Worm (Caenorhabditis elegans) whole organism, L1 larva: ENCODE data around the gene F20D6.15.

Experiments used
- C04F5.9 ChIP-seq: sonication (generic microtip); optimal IDR thresholded peaks from 2 replicates; lab custom pipeline; 2016; ENCODE audit warnings: missing genetic modification characterization, missing compliant biosample characterization
- F16B12.6 ChIP-seq: fragments of 150-350 bp; optimal IDR thresholded peaks from 2 replicates; lab custom pipeline; 2014; ENCODE audit warnings: missing biosample characterization, missing genetic modification characterization
- aly-2 ChIP-seq: fragments of 150-350 bp; optimal IDR thresholded peaks from 2 replicates; lab custom pipeline; 2014; ENCODE audit warnings: missing biosample characterization, missing genetic modification characterization
- ama-1 ChIP-seq: fragments of 150-350 bp; optimal IDR thresholded peaks from 2 replicates; lab custom pipeline; 2014
- blmp-1 ChIP-seq: fragments of 150-350 bp; optimal IDR thresholded peaks from 2 replicates; lab custom pipeline; 2014; ENCODE audit warnings: missing biosample characterization, missing genetic modification characterization
- ceh-63 ChIP-seq: fragments of 200-800 bp; sonication (Bioruptor generic); optimal IDR thresholded peaks from 2 replicates; lab custom pipeline; 2018; ENCODE audit warnings: mild to moderate bottlenecking, missing genetic modification characterization, missing compliant biosample characterization
- ceh-8 ChIP-seq: fragments of 200-800 bp; sonication (Bioruptor generic); optimal IDR thresholded peaks from 2 replicates; lab custom pipeline; 2018; ENCODE audit warnings: mild to moderate bottlenecking, missing genetic modification characterization, moderate library complexity, missing compliant biosample characterization
- ceh-88 ChIP-seq: fragments of 200-800 bp; sonication (Bioruptor generic); IDR thresholded peaks from 2 replicates; pipeline ENCODE4 v1.3.6; 2022; ENCODE audit warnings: missing genetic modification characterization, missing compliant biosample characterization
- ceh-90 ChIP-seq: sonication (generic microtip); optimal IDR thresholded peaks from 2 replicates; lab custom pipeline; 2016; ENCODE audit warnings: missing genetic modification characterization, missing compliant biosample characterization
- dpl-1 ChIP-seq, 3 experiments: fragments of 150-350 bp in 2 of 3; sonication (generic microtip) in 1 of 3; optimal IDR thresholded peaks; 2 replicates each; lab custom pipeline; 2014 to 2017; ENCODE audit warnings: missing biosample characterization in 3 of 3, missing genetic modification characterization in 3 of 3, missing genetic modification reagents in 3 of 3
- dsc-1 ChIP-seq: sonication (generic microtip); optimal IDR thresholded peaks from 2 replicates; lab custom pipeline; 2016; ENCODE audit warnings: mild to moderate bottlenecking, missing genetic modification characterization, missing compliant biosample characterization
- efl-1 ChIP-seq, 4 experiments: fragments of 150-350 bp; optimal IDR thresholded peaks in 3 of 4; peaks in 1 of 4; 1 replicate in 1 of 4; 2 replicates in 3 of 4; lab custom pipeline; 2014; ENCODE audit warnings: missing biosample characterization in 2 of 4, missing genetic modification characterization in 2 of 4, missing genetic modification reagents in 2 of 4
- efl-3 ChIP-seq: fragments of 200-800 bp; sonication (Bioruptor generic); optimal IDR thresholded peaks from 2 replicates; lab custom pipeline; 2018; ENCODE audit warnings: mild to moderate bottlenecking, missing genetic modification characterization, missing compliant biosample characterization
- egl-27 ChIP-seq, 2 experiments: fragments of 150-350 bp in 1 of 2; sonication (generic microtip); optimal IDR thresholded peaks; 3 replicates each; lab custom pipeline; 2017 to 2018; ENCODE audit warnings: missing biosample characterization in 2 of 2, missing genetic modification characterization in 2 of 2, missing genetic modification reagents in 2 of 2
- elt-3 ChIP-seq, 6 experiments: fragments of 150-350 bp in 1 of 6; sonication (generic microtip); optimal IDR thresholded peaks; 2 replicates each; lab custom pipeline; 2017 to 2018; ENCODE audit warnings: missing biosample characterization in 6 of 6, missing genetic modification characterization in 6 of 6, inconsistent platforms in 1 of 6
- fkh-10 ChIP-seq: sonication (generic microtip); optimal IDR thresholded peaks from 2 replicates; lab custom pipeline; 2017; ENCODE audit warnings: missing biosample characterization, missing genetic modification reagents, missing genetic modification characterization
- fkh-4 ChIP-seq: sonication (generic microtip); optimal IDR thresholded peaks from 2 replicates; lab custom pipeline; 2016; ENCODE audit warnings: missing compliant biosample characterization, missing genetic modification characterization, borderline replicate concordance
- hlh-17 ChIP-seq: fragments of 200-800 bp; sonication (Bioruptor generic); optimal IDR thresholded peaks from 2 replicates; lab custom pipeline; 2018; ENCODE audit warnings: missing genetic modification characterization, mild to moderate bottlenecking, missing compliant biosample characterization, moderate library complexity, borderline replicate concordance
- hlh-4 ChIP-seq: sonication (generic microtip); optimal IDR thresholded peaks from 2 replicates; lab custom pipeline; 2016; ENCODE audit warnings: mild to moderate bottlenecking, missing genetic modification characterization, missing compliant biosample characterization
- irx-1 ChIP-seq: sonication (generic microtip); optimal IDR thresholded peaks from 2 replicates; lab custom pipeline; 2016; ENCODE audit warnings: missing genetic modification characterization, missing compliant biosample characterization
- lin-13 ChIP-seq: fragments of 150-350 bp; optimal IDR thresholded peaks from 2 replicates; lab custom pipeline; 2014; ENCODE audit warnings: missing biosample characterization, missing genetic modification reagents, missing genetic modification characterization
- lin-35 ChIP-seq, 2 experiments: fragments of 150-350 bp; optimal IDR thresholded peaks; 2 replicates each; lab custom pipeline; 2014; ENCODE audit warnings: missing biosample characterization in 2 of 2, missing genetic modification characterization in 2 of 2, missing genetic modification reagents in 2 of 2
- lir-3 ChIP-seq: sonication (generic microtip); optimal IDR thresholded peaks from 2 replicates; lab custom pipeline; 2016; ENCODE audit warnings: mild to moderate bottlenecking, missing genetic modification characterization, moderate library complexity, missing compliant biosample characterization; ENCODE audit not compliant: poor library complexity
- lsy-2 ChIP-seq, 2 experiments: fragments of 150-350 bp; optimal IDR thresholded peaks; 2 replicates each; lab custom pipeline; 2014; ENCODE audit warnings: missing biosample characterization in 2 of 2, missing genetic modification characterization in 2 of 2
- nhr-19 ChIP-seq: fragments of 200-800 bp; sonication (Bioruptor generic); conservative IDR thresholded peaks from 2 replicates; pipeline ENCODE4 v1.3.6; 2022; ENCODE audit warnings: missing genetic modification characterization, missing compliant biosample characterization
- nhr-237 ChIP-seq: fragments of 150-350 bp; optimal IDR thresholded peaks from 2 replicates; lab custom pipeline; 2014; ENCODE audit warnings: missing biosample characterization, missing genetic modification characterization
- nhr-47 ChIP-seq: sonication (generic microtip); optimal IDR thresholded peaks from 2 replicates; lab custom pipeline; 2016; ENCODE audit warnings: mild to moderate bottlenecking, missing genetic modification characterization, moderate library complexity, missing compliant biosample characterization
- nhr-71 ChIP-seq: sonication (generic microtip); optimal IDR thresholded peaks from 2 replicates; lab custom pipeline; 2016; ENCODE audit warnings: mild to moderate bottlenecking, missing genetic modification characterization, moderate library complexity, missing compliant biosample characterization
- nhr-76 ChIP-seq: sonication (generic microtip); optimal IDR thresholded peaks from 2 replicates; lab custom pipeline; 2017; ENCODE audit warnings: missing biosample characterization, missing genetic modification characterization
- nhr-77 ChIP-seq: fragments of 150-350 bp; optimal IDR thresholded peaks from 2 replicates; lab custom pipeline; 2014; ENCODE audit warnings: missing biosample characterization, missing genetic modification characterization
- pag-3 ChIP-seq: sonication (generic microtip); optimal IDR thresholded peaks from 2 replicates; lab custom pipeline; 2017; ENCODE audit warnings: missing genetic modification characterization, mild to moderate bottlenecking, missing compliant biosample characterization, antibody characterized with exemption, borderline replicate concordance; ENCODE audit not compliant: insufficient read depth
- pqm-1 ChIP-seq: sonication (generic microtip); optimal IDR thresholded peaks from 3 replicates; lab custom pipeline; 2017; ENCODE audit warnings: missing biosample characterization, missing genetic modification characterization
- rnt-1 ChIP-seq: sonication (generic microtip); optimal IDR thresholded peaks from 2 replicates; lab custom pipeline; 2016; ENCODE audit warnings: mild to moderate bottlenecking, missing genetic modification characterization, moderate library complexity, missing compliant biosample characterization
- snpc-4 ChIP-seq: fragments of 150-350 bp; optimal IDR thresholded peaks from 2 replicates; lab custom pipeline; 2014; ENCODE audit warnings: missing biosample characterization, missing genetic modification characterization
- snu-23 ChIP-seq: sonication (generic microtip); optimal IDR thresholded peaks from 2 replicates; lab custom pipeline; 2016; ENCODE audit warnings: missing genetic modification characterization, missing compliant biosample characterization
- sptf-1 ChIP-seq: fragments of 150-350 bp; optimal IDR thresholded peaks from 2 replicates; lab custom pipeline; 2014; ENCODE audit warnings: missing biosample characterization, missing genetic modification characterization
- swsn-7 ChIP-seq: sonication (generic microtip); optimal IDR thresholded peaks from 2 replicates; lab custom pipeline; 2016; ENCODE audit warnings: missing genetic modification characterization, missing compliant biosample characterization
- tbx-2 ChIP-seq: sonication (generic microtip); optimal IDR thresholded peaks from 2 replicates; lab custom pipeline; 2016; ENCODE audit warnings: missing genetic modification characterization, missing compliant biosample characterization
- tlp-1 ChIP-seq: fragments of 150-350 bp; optimal IDR thresholded peaks from 2 replicates; lab custom pipeline; 2014; ENCODE audit warnings: missing biosample characterization, missing genetic modification characterization
- unc-130 ChIP-seq: fragments of 150-350 bp; optimal IDR thresholded peaks from 2 replicates; lab custom pipeline; 2017; ENCODE audit warnings: missing biosample characterization, missing genetic modification characterization, inconsistent platforms
- xbp-1 ChIP-seq: sonication (generic microtip); optimal IDR thresholded peaks from 2 replicates; lab custom pipeline; 2016; ENCODE audit warnings: missing genetic modification characterization, missing compliant biosample characterization
- zip-4 ChIP-seq: fragments of 200-800 bp; sonication (Bioruptor generic); optimal IDR thresholded peaks from 2 replicates; lab custom pipeline; 2018; ENCODE audit warnings: mild to moderate bottlenecking, missing genetic modification characterization, moderate library complexity, missing compliant biosample characterization
- ztf-11 ChIP-seq, 2 experiments: sonication (generic microtip); optimal IDR thresholded peaks; 2 replicates each; lab custom pipeline; 2016 to 2017; ENCODE audit warnings: missing genetic modification characterization in 2 of 2, missing biosample characterization in 1 of 2, missing compliant biosample characterization in 1 of 2

The F20D6.15 gene

ce11 chrV:8235331-8235730, 47.1 kb upstream of the F20D6.15 start (continued):
- no peak for TF ChIP-seq unc-130 (tag; lab: Kevin White, UChicago)
- TF ChIP-seq lir-3 (tag; lab: Kevin White, UChicago): no peak
- TF ChIP-seq elt-3 (tag; optimal IDR thresholded peaks at IDR 0.05; lab: Kevin White, UChicago): peak in 3 of 6 experiments; percentile 0 to 42 (median 20)
- TF ChIP-seq nhr-47 (tag; lab: Kevin White, UChicago): peak; percentile 24
- no peak for TF ChIP-seq ceh-63 (GFP tag; lab: Kevin White, UChicago)
- no peak for TF ChIP-seq F16B12.6 (tag; lab: Kevin White, UChicago)
- TF ChIP-seq ceh-8 (GFP tag; lab: Kevin White, UChicago): no peak
- peak; percentile 49 for TF ChIP-seq nhr-71 (tag; lab: Kevin White, UChicago)
- TF ChIP-seq sptf-1 (tag; lab: Kevin White, UChicago): no peak
- TF ChIP-seq ztf-11 (tag; optimal IDR thresholded peaks at IDR 0.05; lab: Kevin White, UChicago): no peak
- TF ChIP-seq C04F5.9: no peak
- no peak for TF ChIP-seq tlp-1 (tag; lab: Kevin White, UChicago)
- TF ChIP-seq blmp-1 (tag; lab: Kevin White, UChicago): peak; percentile 38
- TF ChIP-seq ceh-88 (GFP tag; lab: Robert Waterston, UW): no peak
- peak; percentile 63 for TF ChIP-seq snu-23 (GFP tag; lab: Kevin White, UChicago)
- no peak for TF ChIP-seq hlh-4 (tag; lab: Kevin White, UChicago)
- TF ChIP-seq zip-4 (GFP tag; lab: Kevin White, UChicago): no peak
- peak in 2 of 3 experiments; percentile 24 to 40 for TF ChIP-seq dpl-1 (GFP tag; optimal IDR thresholded peaks at IDR 0.05; lab: Kevin White, UChicago)
- no peak for TF ChIP-seq egl-27 (tag; optimal IDR thresholded peaks at IDR 0.05; lab: Kevin White, UChicago)
- no peak for TF ChIP-seq fkh-4 (tag; lab: Kevin White, UChicago)
- TF ChIP-seq tbx-2 (tag; lab: Kevin White, UChicago): no peak
- TF ChIP-seq xbp-1 (tag; lab: Kevin White, UChicago): no peak
- no peak for TF ChIP-seq nhr-237 (tag; lab: Kevin White, UChicago)
- TF ChIP-seq irx-1 (tag; lab: Kevin White, UChicago): no peak
- TF ChIP-seq aly-2: no peak
- peak; percentile 47 for TF ChIP-seq nhr-77
- no peak for TF ChIP-seq pqm-1 (tag; lab: Kevin White, UChicago)
- no peak for TF ChIP-seq efl-3
- TF ChIP-seq fkh-10 (GFP tag; lab: Kevin White, UChicago): no peak
- no peak for TF ChIP-seq ama-1 (lab: Kevin White, UChicago)
- no peak for TF ChIP-seq ceh-90 (tag; lab: Kevin White, UChicago)
- no peak for TF ChIP-seq dsc-1 (tag; lab: Kevin White, UChicago)
- no peak for TF ChIP-seq nhr-76 (tag; lab: Kevin White, UChicago)
- peak; percentile 21 for TF ChIP-seq lin-13 (GFP tag; lab: Kevin White, UChicago)
- TF ChIP-seq pag-3 (tag; lab: Kevin White, UChicago): no peak
- TF ChIP-seq, all 84 proteins: peak for 20

- TF ChIP-seq snu-23 (GFP tag; lab: Kevin White, UChicago) (peak; percentile 24), nhr-19 (GFP tag; lab: Robert Waterston, UW) (peak; percentile 23), swsn-7 (tag; lab: Kevin White, UChicago) (no peak), lin-35 (GFP tag; optimal IDR thresholded peaks at IDR 0.05; lab: Kevin White, UChicago) (peak in 1 of 2 experiments; percentile 12), nhr-71 (tag; lab: Kevin White, UChicago) (peak; percentile 18), rnt-1 (tag; lab: Kevin White, UChicago) (peak; percentile 33), dpl-1 (GFP tag; optimal IDR thresholded peaks at IDR 0.05; lab: Kevin White, UChicago) (peak in 1 of 3 experiments; percentile 9), ceh-88 (GFP tag; lab: Robert Waterston, UW) (no peak), lsy-2 (tag; optimal IDR thresholded peaks at IDR 0.05; lab: Kevin White, UChicago) (peak in 1 of 2 experiments; percentile 11), C04F5.9 (no peak), hlh-17 (GFP tag; lab: Kevin White, UChicago) (no peak), snpc-4 (tag; lab: Kevin White, UChicago) (peak; percentile 73), nhr-47 (tag; lab: Kevin White, UChicago) (no peak), nhr-77 (no peak), efl-1 (optimal IDR thresholded peaks at IDR 0.05; lab: Kevin White, UChicago) (peak in 1 of 2 experiments; percentile 24), efl-1 (GFP tag; optimal IDR thresholded peaks at IDR 0.05 in 1 of 2; lab: Kevin White, UChicago) (peak in 1 of 2 experiments; percentile 60), sptf-1 (tag; lab: Kevin White, UChicago) (no peak)
Measured at ce11 chrV:8230056-8230455, 41.8 kb upstream of the F20D6.15 start.
